Fruit fly (Drosophila melanogaster): ENCODE results near the gene CG8219.

The CG8219 gene

dm6 chr3L:6217212-6217611 lies 16.9 kb downstream of the CG8219 start (continued):
- TF ChIP-seq nerfin-1 (tag; optimal IDR thresholded peaks at IDR 0.05) (peak; percentile 39), CG1233 (GFP tag; optimal IDR thresholded peaks at IDR 0.05) (peak; percentile 61), stc (GFP tag; IDR thresholded peaks at IDR 0.05) (peak; percentile 74; the same call in 1 of the 2 replicates), Oli (tag; optimal IDR thresholded peaks at IDR 0.05) (peak; percentile 77), slp2 (GFP tag; optimal IDR thresholded peaks at IDR 0.05) (peak; percentile 49), CG14710 (tag; optimal IDR thresholded peaks at IDR 0.05) (peak; percentile 81), Ssrp (tag; optimal IDR thresholded peaks at IDR 0.05) (peak; percentile 83), lola (GFP tag; optimal IDR thresholded peaks at IDR 0.05) (peak in 1 of 3 experiments; percentile 90), CG13123 (GFP tag; optimal IDR thresholded peaks at IDR 0.05) (peak; percentile 55), kah (GFP tag; optimal IDR thresholded peaks at IDR 0.05) (peak; percentile 16), CG12071 (GFP tag; optimal IDR thresholded peaks at IDR 0.05) (peak; percentile 5), crp (GFP tag; optimal IDR thresholded peaks at IDR 0.05) (peak in 1 of 2 experiments; percentile 22), jumu (GFP tag; optimal IDR thresholded peaks at IDR 0.05) (no peak), CG4617 (GFP tag; optimal IDR thresholded peaks at IDR 0.05; ENCODE audit: borderline replicate concordance) (no peak), CG14441 (GFP tag; IDR thresholded peaks at IDR 0.05) (peak; percentile 46; the same call in 1 of the 2 replicates), Aef1 (GFP tag; IDR thresholded peaks at IDR 0.05) (peak; percentile 49; the same call in 1 of the 3 replicates), otp (GFP tag; IDR thresholded peaks at IDR 0.05) (0 out of 3 replicates have a peak, but pooled peaks have one; percentile 16), CG15269 (tag; optimal IDR thresholded peaks at IDR 0.05) (peak; percentile 60), gsb-n (tag; optimal IDR thresholded peaks at IDR 0.05) (peak; percentile 84), CG33557 (GFP tag; optimal IDR thresholded peaks at IDR 0.05) (peak; percentile 57), CG4424 (GFP tag; optimal IDR thresholded peaks at IDR 0.05) (peak; percentile 78), Vsx1 (GFP tag; optimal IDR thresholded peaks at IDR 0.05) (peak; percentile 1), emc (GFP tag; optimal IDR thresholded peaks at IDR 0.05) (no peak), Fer3 (tag; optimal IDR thresholded peaks at IDR 0.05) (peak; percentile 59), CG18599 (GFP tag; optimal IDR thresholded peaks at IDR 0.05) (peak; percentile 38), Doc3 (GFP tag; IDR thresholded peaks at IDR 0.05; ENCODE audit: partially characterized antibody) (no peak), CG17385 (GFP tag; optimal IDR thresholded peaks at IDR 0.05) (peak; percentile 65), CG15011 (GFP tag; optimal IDR thresholded peaks at IDR 0.05) (peak; percentile 8), mirr (GFP tag; optimal IDR thresholded peaks at IDR 0.05) (no peak), CG16815 (GFP tag; optimal IDR thresholded peaks at IDR 0.05) (peak; percentile 55), CG3407 (GFP tag; optimal IDR thresholded peaks at IDR 0.05) (peak; percentile 29), zfh1 (GFP tag; IDR thresholded peaks at IDR 0.05) (peak; percentile 69; the same call in 2 of the 3 replicates), Bgb (GFP tag; IDR thresholded peaks at IDR 0.05; ENCODE audit: partially characterized antibody) (no peak), CG31224 (GFP tag; IDR thresholded peaks at IDR 0.05) (no peak), CG8944 (GFP tag; optimal IDR thresholded peaks at IDR 0.05) (peak; percentile 21), lmd (GFP tag; IDR thresholded peaks at IDR 0.05) (peak; percentile 15; the same call in 1 of the 2 replicates), ind (GFP tag; optimal IDR thresholded peaks at IDR 0.05) (peak; percentile 55), CG11695 (GFP tag; IDR thresholded peaks at IDR 0.05) (peak; percentile 70), Mad (GFP tag; optimal IDR thresholded peaks at IDR 0.05) (peak; percentile 14), Lhr (GFP tag; optimal IDR thresholded peaks at IDR 0.05) (peak; percentile 13), HLH3B (GFP tag; IDR thresholded peaks at IDR 0.05) (peak; percentile 69), CG30020 (tag; optimal IDR thresholded peaks at IDR 0.05) (peak; percentile 5), CG10267 (tag; optimal IDR thresholded peaks at IDR 0.05) (peak; percentile 80), E2f1 (GFP tag; IDR thresholded peaks at IDR 0.05) (peak; percentile 73), trh (GFP tag; optimal IDR thresholded peaks at IDR 0.05) (peak; percentile 19), HmgD (GFP tag; optimal IDR thresholded peaks at IDR 0.05) (no peak), pum (GFP tag; optimal IDR thresholded peaks at IDR 0.05) (peak; percentile 57), CG8359 (GFP tag; optimal IDR thresholded peaks at IDR 0.05; ENCODE audit: borderline replicate concordance) (peak; percentile 37), schlank (tag; optimal IDR thresholded peaks at IDR 0.05) (no peak)
